Worm (Caenorhabditis elegans) whole organism, L4/young adult: Measurements from ENCODE around the gene C50E10.1.

ENCODE experiments used
- dao-5 ChIP-seq: sonication (generic microtip); optimal IDR thresholded peaks from 2 replicates; lab custom pipeline; 2016; ENCODE audit warnings: missing genotype, missing genetic modification characterization, moderate library complexity, missing compliant biosample characterization
- him-1 ChIP-seq: sonication (generic microtip); optimal IDR thresholded peaks from 2 replicates; lab custom pipeline; 2016; ENCODE audit warnings: missing genotype, missing genetic modification reagents, missing genetic modification characterization, missing compliant biosample characterization

- TF ChIP-seq him-1 = no peak
- TF ChIP-seq dao-5 (tag; lab: Kevin White, UChicago) = no peak
These were observed 9.3 kb upstream of the C50E10.1 start, which contains the start of gene sre-51 for ce11 chrII:12311560-12311959.
